Fruit fly (Drosophila melanogaster): ENCODE measurements around the gene Rbp1-like.

Rbp1-like gene

dm6 chrX:13395988-13396377 is 11.3 kb upstream of the Rbp1-like start:
- TF ChIP-seq CG8478 (optimal IDR thresholded peaks at IDR 0.05) (no peak), CTCF (optimal IDR thresholded peaks at IDR 0.05) (no peak)

dm6 chrX:13395020-13395419 is 10.3 kb upstream of the Rbp1-like start:
- TF ChIP-seq CG8478 (optimal IDR thresholded peaks at IDR 0.05) (no peak), CTCF (optimal IDR thresholded peaks at IDR 0.05) (no peak)

dm6 chrX:13394343-13394742 is 9.7 kb upstream of the Rbp1-like start:
- TF ChIP-seq CG8478 (optimal IDR thresholded peaks at IDR 0.05) = no peak
- TF ChIP-seq CTCF (optimal IDR thresholded peaks at IDR 0.05) = no peak

- TF ChIP-seq CTCF (optimal IDR thresholded peaks at IDR 0.05) (no peak), CG8478 (optimal IDR thresholded peaks at IDR 0.05) (no peak)
Observed at dm6 chrX:13392764-13393163, 8.1 kb upstream of the Rbp1-like start.

- no peak for TF ChIP-seq CTCF (optimal IDR thresholded peaks at IDR 0.05)
- TF ChIP-seq CG8478 (optimal IDR thresholded peaks at IDR 0.05) = no peak
Observed at dm6 chrX:13392041-13392353, 7.3 kb upstream of the Rbp1-like start.

- TF ChIP-seq CG8478 (optimal IDR thresholded peaks at IDR 0.05) (no peak), CTCF (optimal IDR thresholded peaks at IDR 0.05) (no peak)
Observed at dm6 chrX:13391174-13392040, 6.7 kb upstream of the Rbp1-like start.

dm6 chrX:13390465-13391173 is 5.9 kb upstream of the Rbp1-like start:
- TF ChIP-seq CG8478 (optimal IDR thresholded peaks at IDR 0.05) = no peak
- TF ChIP-seq CTCF (optimal IDR thresholded peaks at IDR 0.05) = no peak

dm6 chrX:13387373-13387850 is 2.7 kb upstream of the Rbp1-like start, which contains the start of the genes Ype and CG1662:
Gene Ype, minus strand, starts transcription at chrX:13387417.
Gene CG1662, plus strand, starts transcription at chrX:13387563.
- TF ChIP-seq CG8478 (optimal IDR thresholded peaks at IDR 0.05) (no peak), CTCF (optimal IDR thresholded peaks at IDR 0.05) (no peak)

dm6 chrX:13386776-13387175 is 2.1 kb upstream of the Rbp1-like start:
- TF ChIP-seq CTCF (optimal IDR thresholded peaks at IDR 0.05) (no peak), CG8478 (optimal IDR thresholded peaks at IDR 0.05) (no peak)

dm6 chrX:13384177-13384576 is 500 bp downstream of the Rbp1-like start:
- TF ChIP-seq CTCF (optimal IDR thresholded peaks at IDR 0.05) (no peak), CG8478 (optimal IDR thresholded peaks at IDR 0.05) (no peak)

- TF ChIP-seq CG8478 (optimal IDR thresholded peaks at IDR 0.05) = no peak
- no peak for TF ChIP-seq CTCF (optimal IDR thresholded peaks at IDR 0.05)
Observed at dm6 chrX:13383770-13384169, 907 bp downstream of the Rbp1-like start.

dm6 chrX:13376520-13376919 is 8.2 kb downstream of the Rbp1-like start:
- TF ChIP-seq CG8478 (optimal IDR thresholded peaks at IDR 0.05) (no peak), CTCF (optimal IDR thresholded peaks at IDR 0.05) (no peak)

- no peak for TF ChIP-seq CTCF (optimal IDR thresholded peaks at IDR 0.05)
Observed at dm6 chrX:13375489-13375997, 9.1 kb downstream of the Rbp1-like start.

dm6 chrX:13374979-13375378 is 9.7 kb downstream of the Rbp1-like start:
- no peak for TF ChIP-seq CG8478 (optimal IDR thresholded peaks at IDR 0.05)

dm6 chrX:13374154-13374536 is 10.5 kb downstream of the Rbp1-like start:
- TF ChIP-seq CG8478 (optimal IDR thresholded peaks at IDR 0.05) = no peak
- no peak for TF ChIP-seq CTCF (optimal IDR thresholded peaks at IDR 0.05)
